Worm (Caenorhabditis elegans): ENCODE results near the gene obr-3.

Gene obr-3

ce11 chrX:13767282-13767681 is 42.4 kb downstream of the obr-3 start:
- peak; percentile 11 for TF ChIP-seq fos-1 (tag; optimal IDR thresholded peaks at IDR 0.05)
- TF ChIP-seq mbf-1 (tag; optimal IDR thresholded peaks at IDR 0.05), result no peak
- TF ChIP-seq skn-1 (tag; optimal IDR thresholded peaks at IDR 0.05), result no peak
- TF ChIP-seq sma-9 (GFP tag; optimal IDR thresholded peaks at IDR 0.05), result peak; percentile 10
- no peak for TF ChIP-seq sma-9 (tag; optimal IDR thresholded peaks at IDR 0.05)

- TF ChIP-seq peb-1 (tag; optimal IDR thresholded peaks at IDR 0.05) (no peak), skn-1 (tag; optimal IDR thresholded peaks at IDR 0.05) (no peak), crh-2 (tag; optimal IDR thresholded peaks at IDR 0.05) (peak; percentile 44), sma-3 (GFP tag; optimal IDR thresholded peaks at IDR 0.05) (no peak), ztf-11 (tag; optimal IDR thresholded peaks at IDR 0.05) (no peak), fos-1 (tag; optimal IDR thresholded peaks at IDR 0.05) (peak; percentile 35), unc-39 (tag; optimal IDR thresholded peaks at IDR 0.05) (no peak), nhr-25 (tag; optimal IDR thresholded peaks at IDR 0.05) (no peak), lsy-2 (tag; optimal IDR thresholded peaks at IDR 0.05) (no peak), egl-27 (tag; optimal IDR thresholded peaks at IDR 0.05) (no peak), sma-9 (GFP tag; optimal IDR thresholded peaks at IDR 0.05) (peak; percentile 67), sma-9 (tag; optimal IDR thresholded peaks at IDR 0.05) (no peak), C34F6.9 (tag; optimal IDR thresholded peaks at IDR 0.05) (no peak), ceh-16 (tag; optimal IDR thresholded peaks at IDR 0.05) (no peak), Y55F3AM.14 (GFP tag; optimal IDR thresholded peaks at IDR 0.05) (no peak)
These were observed 49.8 kb downstream of the obr-3 start, which contains the start of gene cest-13 for ce11 chrX:13759676-13760447. cest-13 (plus strand) TSS chrX:13760237.

- no peak for TF ChIP-seq lsy-2 (tag; optimal IDR thresholded peaks at IDR 0.05)
- no peak for TF ChIP-seq C34F6.9 (tag; optimal IDR thresholded peaks at IDR 0.05)
- no peak for TF ChIP-seq egl-27 (tag; optimal IDR thresholded peaks at IDR 0.05)
- no peak for TF ChIP-seq aly-2 (tag; optimal IDR thresholded peaks at IDR 0.05)
- no peak for TF ChIP-seq F13H6.1 (tag; optimal IDR thresholded peaks at IDR 0.05)
- TF ChIP-seq alr-1 (tag; optimal IDR thresholded peaks at IDR 0.05), result no peak
- TF ChIP-seq elt-1 (tag; optimal IDR thresholded peaks at IDR 0.05), result no peak
These were observed 54.2 kb downstream of the obr-3 start, which contains the start of gene aakb-1 for ce11 chrX:13755469-13755868. aakb-1 (plus strand) TSS chrX:13755769.

ce11 chrX:13754498-13754897 is 55.2 kb downstream of the obr-3 start:
- TF ChIP-seq fos-1 (tag; optimal IDR thresholded peaks at IDR 0.05), result no peak
- peak; percentile 44 for TF ChIP-seq C34F6.9 (tag; optimal IDR thresholded peaks at IDR 0.05)
- TF ChIP-seq snpc-4 (tag; optimal IDR thresholded peaks at IDR 0.05), result no peak
- peak; percentile 9 for TF ChIP-seq F13H6.1 (tag; optimal IDR thresholded peaks at IDR 0.05)
- TF ChIP-seq lsy-2 (tag; optimal IDR thresholded peaks at IDR 0.05), result peak in 1 of 2 experiments; percentile 51
- TF ChIP-seq mdl-1 (tag; optimal IDR thresholded peaks at IDR 0.05), result peak; percentile 36 to 38
- TF ChIP-seq unc-55 (GFP tag; optimal IDR thresholded peaks at IDR 0.05), result peak; percentile 49
- peak; percentile 34 for TF ChIP-seq crh-2 (tag; optimal IDR thresholded peaks at IDR 0.05)
- TF ChIP-seq nhr-129 (tag; optimal IDR thresholded peaks at IDR 0.05), result peak; percentile 77
- no peak for TF ChIP-seq sem-4 (tag; optimal IDR thresholded peaks at IDR 0.05)
- peak; percentile 25 for TF ChIP-seq ama-1 (optimal IDR thresholded peaks at IDR 0.05)
- peak; percentile 27 for TF ChIP-seq sma-3 (GFP tag; optimal IDR thresholded peaks at IDR 0.05)

ce11 chrX:13752822-13753581 is 56.7 kb downstream of the obr-3 start:
- TF ChIP-seq egl-27 (tag; optimal IDR thresholded peaks at IDR 0.05) (no peak), skn-1 (tag; optimal IDR thresholded peaks at IDR 0.05) (no peak), lsy-2 (tag; optimal IDR thresholded peaks at IDR 0.05) (no peak), crh-2 (tag; optimal IDR thresholded peaks at IDR 0.05) (peak; percentile 58), nhr-129 (tag; optimal IDR thresholded peaks at IDR 0.05) (peak; percentile 58), nhr-6 (tag; optimal IDR thresholded peaks at IDR 0.05) (no peak)
